Fruit fly (Drosophila melanogaster) whole organism, wandering third instar larva: ENCODE measurements around the gene Gclc.

Source experiments
- CG32264 ChIP-seq: fragments of 200-800 bp; sonication (Bioruptor generic); optimal IDR thresholded peaks from 2 replicates; lab custom pipeline; 2016; ENCODE audit warnings: missing biosample characterization, missing genetic modification characterization
- Mio ChIP-seq: sonication (Bioruptor generic); optimal IDR thresholded peaks from 2 replicates; lab custom pipeline; 2016; ENCODE audit warnings: missing biosample characterization, missing genetic modification characterization
- dsf ChIP-seq: sonication (Bioruptor generic); optimal IDR thresholded peaks from 2 replicates; lab custom pipeline; 2016; ENCODE audit warnings: missing biosample characterization, missing genetic modification characterization, borderline replicate concordance
- h ChIP-seq: fragments of 200-800 bp; sonication (Bioruptor generic); optimal IDR thresholded peaks from 3 replicates; lab custom pipeline; 2016; ENCODE audit warnings: missing biosample characterization, mild to moderate bottlenecking, missing genetic modification characterization
- pan ChIP-seq: fragments of >200 bp; optimal IDR thresholded peaks from 2 replicates; lab custom pipeline; 2017
- psq ChIP-seq: fragments of 200-800 bp; sonication (Bioruptor generic); optimal IDR thresholded peaks from 3 replicates; lab custom pipeline; 2017; ENCODE audit warnings: missing biosample characterization, mild to moderate bottlenecking, missing genetic modification characterization, moderate library complexity
- usp ChIP-seq: fragments of >200 bp; optimal IDR thresholded peaks from 2 replicates; lab custom pipeline; 2017; ENCODE audit warnings: missing biosample characterization, missing genetic modification characterization

DNA sequence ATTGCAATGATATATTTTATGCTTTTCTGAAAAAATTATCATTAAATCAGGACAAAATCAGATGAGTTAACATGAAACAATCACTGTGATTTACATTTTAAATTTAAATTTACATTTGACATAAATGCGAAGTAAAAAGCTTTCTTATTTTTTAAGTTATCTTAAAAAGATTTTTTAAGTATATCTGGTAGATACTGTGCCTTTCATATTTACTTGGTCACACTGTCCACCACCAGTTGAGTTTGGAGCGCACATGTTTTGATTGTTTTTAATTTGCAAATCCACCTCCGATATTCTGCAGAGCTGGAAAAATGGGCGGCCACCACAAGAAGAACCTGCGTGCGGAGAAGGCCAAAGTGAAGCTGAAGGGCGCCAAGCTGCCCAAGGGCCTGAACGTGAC lies 866 bp upstream of the Gclc start, which contains the start of gene CG1575:
- TF ChIP-seq pan (lab: Kevin White, UChicago) = no peak
- TF ChIP-seq usp (GFP tag; lab: Kevin White, UChicago) = no peak
- TF ChIP-seq h = no peak
- TF ChIP-seq Mio (GFP tag; lab: Kevin White, UChicago) = no peak
- TF ChIP-seq psq (GFP tag; lab: Kevin White, UChicago) = no peak
- TF ChIP-seq CG32264 (GFP tag; lab: Kevin White, UChicago) = no peak
- TF ChIP-seq dsf = no peak
